In the genomic region with DNA sequence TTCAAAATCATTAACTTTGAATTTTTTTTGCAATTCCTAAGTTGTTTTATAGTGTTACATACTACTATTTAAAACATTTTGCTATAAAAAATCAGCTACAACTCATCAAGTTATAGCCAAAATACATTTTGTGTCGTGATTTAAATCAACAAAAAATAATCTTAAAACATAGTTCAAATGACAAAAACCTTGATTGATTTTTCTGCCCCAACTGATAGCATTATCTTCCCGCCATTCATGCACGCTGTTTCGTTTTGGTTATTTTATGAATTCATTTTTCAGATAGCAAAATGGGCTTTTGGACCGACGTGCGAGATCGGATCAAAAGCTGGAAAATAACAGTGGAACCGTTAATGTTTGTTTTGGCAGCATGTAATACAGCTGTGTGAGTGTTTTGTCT, we compare ENCODE assay signal across 5 worm cellular contexts.
A peak's percentile ranks its signal among the peaks of the same experiment; 100 is the strongest.
TF ChIP-seq lines count a peak whose summit lies in the region.

slcr-46.1 (plus strand) TSS at position 274 of the 400 bp plus-strand sequence.

TF ChIP-seq in whole organism, L1 larva, 84 proteins besides CTCF, POLR2A, EP300 and RAD21:
- TF ChIP-seq elt-2 (tag; optimal IDR thresholded peaks at IDR 0.05; lab: Kevin White, UChicago): peak; percentile 24
- no peak for TF ChIP-seq ceh-88 (GFP tag; IDR thresholded peaks at IDR 0.05; lab: Robert Waterston, UW)

TF ChIP-seq in whole organism, L2 larva, 48 proteins besides CTCF, POLR2A, EP300 and RAD21:
- TF ChIP-seq peb-1 (tag; optimal IDR thresholded peaks at IDR 0.05; lab: Kevin White, UChicago): no peak
- peak; percentile 68 for TF ChIP-seq fos-1 (tag; optimal IDR thresholded peaks at IDR 0.05; lab: Kevin White, UChicago)

TF ChIP-seq in whole organism, L3 larva, 47 proteins besides CTCF, POLR2A, EP300 and RAD21:
- TF ChIP-seq hmg-11 (tag; optimal IDR thresholded peaks at IDR 0.05; lab: Kevin White, UChicago) (no peak), unc-39 (tag; optimal IDR thresholded peaks at IDR 0.05; lab: Kevin White, UChicago) (no peak), elt-2 (tag; optimal IDR thresholded peaks at IDR 0.05; lab: Kevin White, UChicago) (peak; percentile 56), ceh-82 (tag; optimal IDR thresholded peaks at IDR 0.05; lab: Kevin White, UChicago) (no peak), pqm-1 (tag; optimal IDR thresholded peaks at IDR 0.05; lab: Kevin White, UChicago) (peak; percentile 38), ceh-28 (tag; optimal IDR thresholded peaks at IDR 0.05; lab: Kevin White, UChicago) (no peak)

TF ChIP-seq in whole organism, L4 larva, 104 proteins besides CTCF, POLR2A, EP300 and RAD21 (continues in another document):
- TF ChIP-seq madf-9 (GFP tag; conservative IDR thresholded peaks at IDR 0.05; lab: Robert Waterston, UW) (no peak), egl-27 (tag; optimal IDR thresholded peaks at IDR 0.05; lab: Kevin White, UChicago) (no peak), dmd-6 (GFP tag; IDR thresholded peaks at IDR 0.05; lab: Robert Waterston, UW) (peak; percentile 46; the same call in 1 of the 2 replicates), hif-1 (tag; optimal IDR thresholded peaks at IDR 0.05; lab: Kevin White, UChicago) (no peak), mep-1 (tag; optimal IDR thresholded peaks at IDR 0.05; lab: Kevin White, UChicago) (no peak), dve-1 (tag; optimal IDR thresholded peaks at IDR 0.05; lab: Kevin White, UChicago; ENCODE audit: insufficient read depth) (peak; percentile 2), nhr-28 (tag; optimal IDR thresholded peaks at IDR 0.05; lab: Kevin White, UChicago) (peak; percentile 51), unc-62 (GFP tag; optimal IDR thresholded peaks at IDR 0.05 in 1 of 2; lab: Kevin White, UChicago) (no peak), unc-62 (tag; optimal IDR thresholded peaks at IDR 0.05; lab: Kevin White, UChicago) (no peak), nhr-41 (GFP tag; IDR thresholded peaks at IDR 0.05; lab: Robert Waterston, UW) (no peak), nhr-42 (GFP tag; IDR thresholded peaks at IDR 0.05; lab: Robert Waterston, UW) (no peak), ceh-44 (GFP tag; IDR thresholded peaks at IDR 0.05; lab: Robert Waterston, UW) (no peak), spr-3 (GFP tag; optimal IDR thresholded peaks at IDR 0.05; lab: Kevin White, UChicago) (no peak), daf-16 (GFP tag; optimal IDR thresholded peaks at IDR 0.05; lab: Kevin White, UChicago) (no peak), daf-16 (tag; optimal IDR thresholded peaks at IDR 0.05; lab: Kevin White, UChicago) (peak; percentile 64), attf-4 (tag; optimal IDR thresholded peaks at IDR 0.05; lab: Kevin White, UChicago) (no peak), aly-2 (tag; optimal IDR thresholded peaks at IDR 0.05; lab: Kevin White, UChicago) (no peak), daf-12 (tag; optimal IDR thresholded peaks at IDR 0.05; lab: Kevin White, UChicago) (no peak), ctbp-1 (GFP tag; IDR thresholded peaks at IDR 0.05; lab: Robert Waterston, UW) (no peak), vab-7 (GFP tag; IDR thresholded peaks at IDR 0.05; lab: Robert Waterston, UW) (no peak), snpc-4 (tag; optimal IDR thresholded peaks at IDR 0.05; lab: Kevin White, UChicago) (no peak), Y5F2A.4 (GFP tag; optimal IDR thresholded peaks at IDR 0.05; lab: Kevin White, UChicago) (no peak), mes-2 (tag; optimal IDR thresholded peaks at IDR 0.05; lab: Kevin White, UChicago; ENCODE audit: poor library complexity, severe bottlenecking) (no peak), rbr-2 (tag; optimal IDR thresholded peaks at IDR 0.05; lab: Kevin White, UChicago) (no peak), Y105C5A.15 (GFP tag; IDR thresholded peaks at IDR 0.05; lab: Robert Waterston, UW) (no peak), hlh-11 (tag; optimal IDR thresholded peaks at IDR 0.05; lab: Kevin White, UChicago) (peak; percentile 36), R02D3.7 (tag; optimal IDR thresholded peaks at IDR 0.05; lab: Kevin White, UChicago) (no peak), dmd-8 (GFP tag; IDR thresholded peaks at IDR 0.05; lab: Robert Waterston, UW) (no peak), ceh-62 (tag; optimal IDR thresholded peaks at IDR 0.05; lab: Kevin White, UChicago) (no peak), nhr-237 (tag; optimal IDR thresholded peaks at IDR 0.05; lab: Kevin White, UChicago) (no peak), T26A8.4 (GFP tag; IDR thresholded peaks at IDR 0.05; lab: Robert Waterston, UW) (no peak), nhr-77 (tag; optimal IDR thresholded peaks at IDR 0.05; lab: Kevin White, UChicago) (no peak), F26F4.8 (GFP tag; conservative IDR thresholded peaks at IDR 0.05; lab: Robert Waterston, UW) (no peak), daf-19 (GFP tag; conservative IDR thresholded peaks at IDR 0.05; lab: Robert Waterston, UW) (no peak), tra-1 (GFP tag; IDR thresholded peaks at IDR 0.05; lab: Robert Waterston, UW) (no peak), skn-1 (tag; optimal IDR thresholded peaks at IDR 0.05; lab: Kevin White, UChicago) (no peak), lsy-2 (tag; optimal IDR thresholded peaks at IDR 0.05; lab: Kevin White, UChicago) (no peak), lin-15B (tag; optimal IDR thresholded peaks at IDR 0.05; lab: Kevin White, UChicago) (no peak), php-3 (GFP tag; IDR thresholded peaks at IDR 0.05; lab: Robert Waterston, UW) (no peak), dmd-9 (GFP tag; IDR thresholded peaks at IDR 0.05; lab: Robert Waterston, UW) (no peak), lin-29 (GFP tag; IDR thresholded peaks at IDR 0.05; lab: Robert Waterston, UW) (no peak)

TF ChIP-seq in whole organism, young adult, 124 proteins besides CTCF, POLR2A, EP300 and RAD21:
- TF ChIP-seq F55B11.4 (tag; optimal IDR thresholded peaks at IDR 0.05; lab: Kevin White, UChicago; ENCODE audit: borderline replicate concordance, insufficient read depth) (no peak), nhr-80 (tag; optimal IDR thresholded peaks at IDR 0.05; lab: Kevin White, UChicago) (peak; percentile 60)
TF ChIP-seq in whole organism, young adult: peak in this region for 1.
